Worm (Caenorhabditis elegans): ENCODE data around the gene cul-6.
"Not testable (repeated sequence)": the region's sequence is repeated elsewhere in the genome, so short reads cannot be mapped to it uniquely, and the experiment has no call there.

DNA sequence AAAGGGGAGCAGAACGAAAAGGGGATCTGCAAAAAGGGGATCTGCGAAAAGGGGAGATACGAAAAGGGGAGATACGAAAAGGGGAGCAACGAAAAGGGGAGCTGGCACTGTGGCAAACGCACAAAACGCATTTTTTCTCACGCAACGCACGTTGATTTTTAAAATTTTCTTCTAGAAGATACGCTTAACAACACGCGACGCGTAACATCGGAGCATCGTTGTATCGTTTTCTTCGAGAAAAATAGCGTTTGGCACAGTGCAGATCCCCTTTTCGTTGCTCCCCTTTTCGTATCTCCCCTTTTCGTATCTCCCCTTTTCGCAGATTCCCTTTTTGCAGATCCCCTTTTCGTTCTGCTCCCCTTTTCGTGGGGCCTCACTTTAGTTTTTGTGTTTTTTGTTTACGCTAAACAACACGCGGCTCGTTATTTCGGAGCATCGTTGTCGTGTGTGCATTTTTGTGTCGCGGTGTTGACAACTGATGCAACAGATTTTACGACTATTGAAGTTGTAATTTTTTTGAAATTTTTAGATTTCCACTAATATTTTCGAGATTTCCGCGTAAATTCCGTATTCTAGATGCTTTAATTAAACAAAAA, 31.3 kb upstream of the cul-6 start:
- not testable (repeated sequence) for TF ChIP-seq egl-27, ztf-11, nhr-237, zag-1 (tag; optimal IDR thresholded peaks at IDR 0.05)
